Fruit fly (Drosophila melanogaster): ENCODE results near the gene CG6928.

dm6 chr3L:12057585-12057984 is 54.6 kb downstream of the CG6928 start:
- TF ChIP-seq toe (GFP tag; optimal IDR thresholded peaks at IDR 0.05), result no peak
- no peak for TF ChIP-seq tj (GFP tag; optimal IDR thresholded peaks at IDR 0.05)
- peak; percentile 44 for TF ChIP-seq pad (GFP tag; optimal IDR thresholded peaks at IDR 0.05)
- TF ChIP-seq CG14711 (tag; optimal IDR thresholded peaks at IDR 0.05), result no peak
- no peak for TF ChIP-seq Clk (GFP tag; optimal IDR thresholded peaks at IDR 0.05)
- TF ChIP-seq cic (GFP tag; optimal IDR thresholded peaks at IDR 0.05), result no peak
- TF ChIP-seq CG5204 (GFP tag; optimal IDR thresholded peaks at IDR 0.05), result no peak
- TF ChIP-seq cnc (optimal IDR thresholded peaks at IDR 0.05), result no peak
- TF ChIP-seq Hr96 (GFP tag; optimal IDR thresholded peaks at IDR 0.05), result no peak
- TF ChIP-seq kay (GFP tag; ENCODE audit: borderline replicate concordance), result no peak
- TF ChIP-seq bab1 (GFP tag; optimal IDR thresholded peaks at IDR 0.05), result no peak

Data from whole organism, adult.